Worm (Caenorhabditis elegans) whole organism, mixed stage, embryonic: Measurements from ENCODE around the gene smcl-1.

Source experiments
- M03D4.4 ChIP-seq: sonication (generic microtip); optimal IDR thresholded peaks from 2 replicates; lab custom pipeline; 2017; ENCODE audit warnings: mild to moderate bottlenecking, missing genetic modification characterization, missing compliant biosample characterization
- bed-3 ChIP-seq: fragments of 200-800 bp; sonication (Bioruptor generic); optimal IDR thresholded peaks from 3 replicates; lab custom pipeline; 2018; ENCODE audit warnings: mild to moderate bottlenecking, missing genetic modification characterization, moderate library complexity, missing compliant biosample characterization
- blmp-1 ChIP-seq: fragments of 150-350 bp; optimal IDR thresholded peaks from 2 replicates; lab custom pipeline; 2014; ENCODE audit warnings: missing biosample characterization, missing genetic modification characterization
- ceh-39 ChIP-seq: fragments of 150-350 bp; optimal IDR thresholded peaks from 2 replicates; lab custom pipeline; 2014; ENCODE audit warnings: missing biosample characterization, missing genetic modification characterization
- ceh-43 ChIP-seq: fragments of 200-800 bp; sonication (Bioruptor generic); optimal IDR thresholded peaks from 2 replicates; lab custom pipeline; 2018; ENCODE audit warnings: mild to moderate bottlenecking, missing genetic modification characterization, moderate library complexity, missing compliant biosample characterization
- ceh-83 ChIP-seq: fragments of 200-800 bp; sonication (Bioruptor generic); optimal IDR thresholded peaks from 2 replicates; lab custom pipeline; 2018; ENCODE audit warnings: mild to moderate bottlenecking, missing genetic modification characterization, missing compliant biosample characterization
- ces-1 ChIP-seq: fragments of 150-350 bp; optimal IDR thresholded peaks from 2 replicates; lab custom pipeline; 2014; ENCODE audit warnings: missing biosample characterization, missing genetic modification reagents, missing genetic modification characterization
- cnd-1 ChIP-seq: fragments of 200-800 bp; sonication (Bioruptor generic); optimal IDR thresholded peaks from 2 replicates; lab custom pipeline; 2018; ENCODE audit warnings: mild to moderate bottlenecking, missing genetic modification characterization, missing compliant biosample characterization
- drap-1 ChIP-seq: fragments of 200-800 bp; sonication (Bioruptor generic); optimal IDR thresholded peaks from 3 replicates; lab custom pipeline; 2018; ENCODE audit warnings: mild to moderate bottlenecking, missing genetic modification characterization, missing compliant biosample characterization
- elt-1 ChIP-seq: sonication (generic microtip); optimal IDR thresholded peaks from 2 replicates; lab custom pipeline; 2017; ENCODE audit warnings: missing genetic modification characterization, mild to moderate bottlenecking, missing compliant biosample characterization, antibody characterized with exemption, moderate library complexity, borderline replicate concordance; ENCODE audit not compliant: insufficient read depth
- elt-3 ChIP-seq: fragments of 150-350 bp; optimal IDR thresholded peaks from 2 replicates; lab custom pipeline; 2014; ENCODE audit warnings: missing biosample characterization, missing genetic modification characterization
- flh-1 ChIP-seq: fragments of 200-800 bp; sonication (Bioruptor generic); optimal IDR thresholded peaks from 2 replicates; lab custom pipeline; 2018; ENCODE audit warnings: mild to moderate bottlenecking, missing genetic modification characterization, moderate library complexity, missing compliant biosample characterization
- ham-2 ChIP-seq: fragments of 200-800 bp; sonication (Bioruptor generic); optimal IDR thresholded peaks from 2 replicates; lab custom pipeline; 2018; ENCODE audit warnings: mild to moderate bottlenecking, missing genetic modification characterization, missing compliant biosample characterization
- hlh-1 ChIP-seq: fragments of 150-350 bp; optimal IDR thresholded peaks from 2 replicates; lab custom pipeline; 2014; ENCODE audit warnings: missing biosample characterization, missing genetic modification reagents, missing genetic modification characterization
- lin-13 ChIP-seq: fragments of 150-350 bp; optimal IDR thresholded peaks from 2 replicates; lab custom pipeline; 2014; ENCODE audit warnings: missing biosample characterization, missing genetic modification characterization
- lin-32 ChIP-seq: fragments of 200-800 bp; sonication (Bioruptor generic); optimal IDR thresholded peaks from 2 replicates; lab custom pipeline; 2018; ENCODE audit warnings: mild to moderate bottlenecking, missing genetic modification characterization, missing compliant biosample characterization
- lsy-2 ChIP-seq: fragments of 150-350 bp; optimal IDR thresholded peaks from 2 replicates; lab custom pipeline; 2014; ENCODE audit warnings: missing biosample characterization, missing genetic modification characterization
- mab-5 ChIP-seq: fragments of 150-350 bp; optimal IDR thresholded peaks from 2 replicates; lab custom pipeline; 2014; ENCODE audit warnings: missing biosample characterization, missing genetic modification characterization
- mep-1 ChIP-seq: fragments of 150-350 bp; optimal IDR thresholded peaks from 2 replicates; lab custom pipeline; 2017; ENCODE audit warnings: missing biosample characterization, missing genetic modification reagents, missing genetic modification characterization, inconsistent platforms
- mls-2 ChIP-seq: sonication (generic microtip); optimal IDR thresholded peaks from 2 replicates; lab custom pipeline; 2016; ENCODE audit warnings: mild to moderate bottlenecking, missing genetic modification characterization, moderate library complexity, missing compliant biosample characterization
- nhr-12 ChIP-seq: fragments of 150-350 bp; optimal IDR thresholded peaks from 2 replicates; lab custom pipeline; 2014; ENCODE audit warnings: missing biosample characterization, missing genetic modification characterization
- nhr-2 ChIP-seq: fragments of 150-350 bp; optimal IDR thresholded peaks from 2 replicates; lab custom pipeline; 2014; ENCODE audit warnings: missing biosample characterization, missing genetic modification characterization
- nhr-237 ChIP-seq: fragments of 150-350 bp; optimal IDR thresholded peaks from 2 replicates; lab custom pipeline; 2014; ENCODE audit warnings: missing biosample characterization, missing genetic modification characterization
- nhr-28 ChIP-seq: fragments of 150-350 bp; optimal IDR thresholded peaks from 2 replicates; lab custom pipeline; 2014; ENCODE audit warnings: missing biosample characterization, missing genetic modification characterization
- nhr-76 ChIP-seq: sonication (generic microtip); optimal IDR thresholded peaks from 2 replicates; lab custom pipeline; 2017; ENCODE audit warnings: missing biosample characterization, missing genetic modification characterization
- pha-4 ChIP-seq: fragments of 150-350 bp; optimal IDR thresholded peaks from 2 replicates; lab custom pipeline; 2018; ENCODE audit warnings: missing biosample characterization, missing genetic modification reagents, missing genetic modification characterization
- sem-2 ChIP-seq: fragments of 200-800 bp; sonication (Bioruptor generic); optimal IDR thresholded peaks from 2 replicates; lab custom pipeline; 2018; ENCODE audit warnings: mild to moderate bottlenecking, missing genetic modification characterization, missing compliant biosample characterization
- snpc-4 ChIP-seq: fragments of 150-350 bp; optimal IDR thresholded peaks from 2 replicates; lab custom pipeline; 2014; ENCODE audit warnings: missing biosample characterization, missing genetic modification characterization
- sptf-1 ChIP-seq: sonication (generic microtip); optimal IDR thresholded peaks from 2 replicates; lab custom pipeline; 2017; ENCODE audit warnings: mild to moderate bottlenecking, missing genetic modification characterization, moderate library complexity, missing compliant biosample characterization
- tbx-8 ChIP-seq: fragments of 200-800 bp; sonication (Bioruptor generic); optimal IDR thresholded peaks from 2 replicates; lab custom pipeline; 2018; ENCODE audit warnings: mild to moderate bottlenecking, missing genetic modification characterization, moderate library complexity, missing compliant biosample characterization
- unc-120 ChIP-seq: sonication (generic microtip); optimal IDR thresholded peaks from 2 replicates; lab custom pipeline; 2017; ENCODE audit warnings: missing genetic modification characterization, missing compliant biosample characterization; ENCODE audit not compliant: poor library complexity, severe bottlenecking
- unc-39 ChIP-seq: fragments of 150-350 bp; optimal IDR thresholded peaks from 2 replicates; lab custom pipeline; 2014; ENCODE audit warnings: missing biosample characterization, missing genetic modification characterization
- unc-62 ChIP-seq: fragments of 150-350 bp; optimal IDR thresholded peaks from 2 replicates; lab custom pipeline; 2014; ENCODE audit warnings: missing biosample characterization, missing genetic modification reagents, missing genetic modification characterization
- zip-8 ChIP-seq: fragments of 150-350 bp; optimal IDR thresholded peaks from 2 replicates; lab custom pipeline; 2014; ENCODE audit warnings: missing biosample characterization, missing genetic modification characterization
- ztf-11 ChIP-seq: fragments of 150-350 bp; optimal IDR thresholded peaks from 2 replicates; lab custom pipeline; 2014; ENCODE audit warnings: missing biosample characterization, missing genetic modification characterization

The smcl-1 gene

DNA sequence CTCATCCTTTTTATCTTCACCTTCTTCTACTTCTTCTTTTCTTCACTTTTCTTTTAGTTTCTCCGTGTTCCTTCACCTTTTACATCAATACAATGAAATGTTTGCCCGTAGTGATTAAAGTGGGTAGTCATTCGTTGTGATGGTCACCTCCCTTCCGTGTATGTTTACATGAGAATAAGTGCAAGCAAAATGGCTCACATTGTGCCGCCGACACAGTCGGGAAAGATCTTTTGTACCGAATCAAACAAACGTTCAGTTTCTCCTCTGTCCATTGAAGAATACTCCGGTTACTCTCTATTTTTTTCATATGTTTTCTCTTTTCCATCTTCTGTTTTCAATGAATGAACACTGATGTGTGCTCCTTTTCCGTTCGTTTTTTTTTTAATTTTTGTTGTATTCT lies 29.1 kb upstream of the smcl-1 start:
- TF ChIP-seq pha-4 (tag; lab: Kevin White, UChicago) (peak; percentile 43), unc-120 (tag; lab: Kevin White, UChicago) (no peak), M03D4.4 (no peak)
- TF ChIP-seq, all 35 proteins: peak for 1

DNA sequence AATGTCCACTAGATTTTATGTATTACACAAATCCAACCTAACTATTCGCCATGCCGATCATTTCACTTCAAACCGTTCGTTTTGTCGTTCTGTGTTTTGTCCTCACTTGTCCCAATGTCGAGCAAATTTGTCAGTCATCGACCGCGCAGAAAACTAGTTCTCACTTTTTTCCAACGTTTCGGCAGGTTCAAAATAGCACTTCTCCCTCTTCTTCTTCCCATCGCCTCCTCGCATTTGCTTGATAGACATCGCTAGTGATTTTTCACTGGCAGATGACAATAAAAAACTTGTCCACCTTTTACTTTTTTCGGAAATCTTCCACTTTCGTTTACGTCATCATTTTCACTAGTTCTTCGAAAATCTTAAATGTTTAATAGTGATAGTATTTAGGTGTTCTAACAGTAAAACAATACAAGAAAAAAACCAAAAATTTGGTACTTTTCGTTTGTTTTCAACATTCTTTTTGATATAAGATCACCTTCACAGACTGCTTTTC lies 27.7 kb upstream of the smcl-1 start:
- TF ChIP-seq nhr-28 (tag; lab: Kevin White, UChicago) = no peak
- TF ChIP-seq ceh-43 (GFP tag; lab: Kevin White, UChicago) = no peak
- TF ChIP-seq, all 35 proteins: peak for 0

DNA sequence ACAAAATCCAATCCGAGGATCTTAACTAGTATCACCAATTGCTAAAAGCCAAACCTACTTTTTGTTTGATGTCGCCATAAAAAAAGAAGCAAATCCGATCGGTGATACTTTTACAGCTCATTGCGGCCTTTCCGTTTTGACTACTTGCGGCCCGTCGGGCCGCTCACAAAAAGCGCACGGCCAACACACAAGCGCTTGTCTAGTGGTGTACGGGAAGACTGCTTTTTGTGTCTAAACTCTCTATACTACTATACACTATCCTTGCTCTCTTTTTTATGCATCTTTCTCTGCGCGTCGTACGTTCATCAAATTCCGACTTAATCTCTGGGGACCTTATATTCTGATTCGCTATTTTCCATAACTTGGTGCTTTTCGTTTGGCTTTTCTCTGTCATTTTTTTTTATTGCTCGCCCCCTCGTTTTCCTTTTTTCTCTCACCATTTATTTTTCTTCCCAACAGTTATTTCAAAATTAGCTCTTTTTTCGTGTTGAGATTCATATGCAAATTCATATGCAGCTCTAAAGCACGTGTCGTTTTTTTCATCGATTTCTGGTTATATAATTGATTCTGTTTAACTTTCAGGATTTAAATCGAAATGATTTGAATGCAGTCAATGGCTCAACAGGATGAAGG lies 26.6 kb upstream of the smcl-1 start, which contains the start of gene noca-2:
Gene noca-2, plus strand, starts transcription at position 583 of the 633 bp plus-strand sequence.
- TF ChIP-seq ceh-39 (tag; lab: Kevin White, UChicago) = no peak
- no peak for TF ChIP-seq bed-3 (GFP tag; lab: Kevin White, UChicago)
- TF ChIP-seq unc-39 = no peak
- peak; percentile 12 for TF ChIP-seq mep-1 (tag; lab: Kevin White, UChicago)
- TF ChIP-seq nhr-2 = no peak
- no peak for TF ChIP-seq nhr-12 (tag; lab: Kevin White, UChicago)
- TF ChIP-seq M03D4.4 = no peak
- no peak for TF ChIP-seq elt-3 (tag; lab: Kevin White, UChicago)
- TF ChIP-seq lin-13 (tag; lab: Kevin White, UChicago) = no peak
- TF ChIP-seq unc-62 (GFP tag; lab: Kevin White, UChicago) = no peak
- TF ChIP-seq ztf-11 (tag; lab: Kevin White, UChicago) = no peak
- TF ChIP-seq hlh-1 (tag; lab: Kevin White, UChicago) = peak; percentile 23
- no peak for TF ChIP-seq mls-2 (tag; lab: Kevin White, UChicago)
- TF ChIP-seq zip-8 (tag; lab: Kevin White, UChicago) = no peak
- TF ChIP-seq lsy-2 (tag; lab: Kevin White, UChicago) = peak; percentile 25
- no peak for TF ChIP-seq cnd-1
- no peak for TF ChIP-seq elt-1 (tag; lab: Kevin White, UChicago)
- TF ChIP-seq drap-1 (GFP tag; lab: Kevin White, UChicago) = no peak
- TF ChIP-seq sem-2 = no peak
- TF ChIP-seq flh-1 (GFP tag; lab: Kevin White, UChicago) = no peak
- no peak for TF ChIP-seq ceh-83 (GFP tag; lab: Kevin White, UChicago)
- TF ChIP-seq ham-2 = peak; percentile 83
- TF ChIP-seq snpc-4 (tag; lab: Kevin White, UChicago) = no peak
- TF ChIP-seq ceh-43 (GFP tag; lab: Kevin White, UChicago) = no peak
- TF ChIP-seq nhr-76 = no peak
- TF ChIP-seq nhr-28 (tag; lab: Kevin White, UChicago) = no peak
- TF ChIP-seq ces-1 (GFP tag; lab: Kevin White, UChicago) = peak; percentile 83
- no peak for TF ChIP-seq nhr-237
- peak; percentile 16 for TF ChIP-seq unc-120 (tag; lab: Kevin White, UChicago)
- no peak for TF ChIP-seq blmp-1 (tag; lab: Kevin White, UChicago)
- no peak for TF ChIP-seq pha-4 (tag; lab: Kevin White, UChicago)
- no peak for TF ChIP-seq mab-5 (tag; lab: Kevin White, UChicago)
- no peak for TF ChIP-seq tbx-8
- TF ChIP-seq lin-32 (GFP tag; lab: Kevin White, UChicago) = no peak
- no peak for TF ChIP-seq sptf-1 (tag; lab: Kevin White, UChicago)
